Worm (Caenorhabditis elegans) whole organism, L4/young adult: ENCODE results near the gene gpd-2.

Source experiments
- W03F9.2 ChIP-seq: fragments of 150-350 bp; optimal IDR thresholded peaks from 2 replicates; lab custom pipeline; 2014; ENCODE audit warnings: missing biosample characterization, missing genetic modification characterization
- dao-5 ChIP-seq: sonication (generic microtip); optimal IDR thresholded peaks from 2 replicates; lab custom pipeline; 2016; ENCODE audit warnings: missing genotype, missing genetic modification characterization, moderate library complexity, missing compliant biosample characterization
- him-1 ChIP-seq: sonication (generic microtip); optimal IDR thresholded peaks from 2 replicates; lab custom pipeline; 2016; ENCODE audit warnings: missing genotype, missing genetic modification reagents, missing genetic modification characterization, missing compliant biosample characterization

DNA sequence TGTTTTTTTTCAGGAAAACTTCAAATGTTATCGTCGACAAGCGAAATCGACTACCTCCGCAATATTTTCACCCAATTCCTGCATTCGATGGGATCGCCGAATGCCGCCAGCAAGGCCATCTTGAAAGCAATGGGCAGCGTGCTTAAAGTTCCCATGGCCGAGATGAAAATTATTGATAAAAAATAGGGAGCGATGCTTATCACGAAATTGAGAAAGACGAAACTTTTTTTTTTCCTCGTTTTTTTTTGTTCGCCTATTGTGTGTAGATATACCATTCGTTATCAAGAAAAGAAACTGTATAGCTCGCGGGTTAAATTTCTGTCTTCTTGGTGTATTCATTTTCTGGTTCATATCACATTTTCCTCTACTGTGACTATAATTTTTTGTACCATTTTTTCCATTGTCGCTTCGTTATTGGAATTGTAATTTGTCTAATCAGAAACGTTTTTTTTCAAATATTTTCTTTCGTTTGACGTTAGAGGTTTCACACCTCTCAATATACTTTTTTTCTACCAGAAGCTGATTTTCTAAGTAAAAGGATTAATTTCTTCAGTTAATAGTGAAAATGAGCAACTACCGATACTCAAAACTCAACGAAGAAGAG, 49.6 kb upstream of the gpd-2 start, which contains the start of gene syx-6:
- TF ChIP-seq him-1 (tag; lab: Kevin White, UChicago) (no peak), W03F9.2 (tag; lab: Kevin White, UChicago) (no peak), dao-5 (tag; lab: Kevin White, UChicago) (no peak)
